Worm (Caenorhabditis elegans) whole organism, L4/young adult: ENCODE results near the gene irld-1.

ENCODE experiments used
- W03F9.2 ChIP-seq: fragments of 150-350 bp; optimal IDR thresholded peaks from 2 replicates; lab custom pipeline; 2014; ENCODE audit warnings: missing biosample characterization, missing genetic modification characterization
- him-1 ChIP-seq: sonication (generic microtip); optimal IDR thresholded peaks from 2 replicates; lab custom pipeline; 2016; ENCODE audit warnings: missing genotype, missing genetic modification reagents, missing genetic modification characterization, missing compliant biosample characterization

- TF ChIP-seq him-1 (no peak), W03F9.2 (peak; percentile 11)
Measured at ce11 chrV:4375807-4376564, 39.4 kb downstream of the irld-1 start, which contains the start of gene F32D1.7.
